Worm (Caenorhabditis elegans) whole organism, L4 larva: Measurements from ENCODE around the gene Y71H2AM.1.
A peak's percentile ranks its signal among the peaks of the same experiment; 100 is the strongest.

Experiments used
- F10B5.3 ChIP-seq: sonication (generic microtip); optimal IDR thresholded peaks from 2 replicates; lab custom pipeline; 2016; ENCODE audit warnings: mild to moderate bottlenecking, missing genetic modification characterization, missing compliant biosample characterization
- F44E2.7 ChIP-seq: fragments of 200-800 bp; sonication (Bioruptor generic); IDR thresholded peaks from 2 replicates; pipeline ENCODE4 v2.1.2; 2022; ENCODE audit warnings: missing genetic modification characterization, missing compliant biosample characterization
- F49E8.2 ChIP-seq: sonication (generic microtip); optimal IDR thresholded peaks from 2 replicates; lab custom pipeline; 2016; ENCODE audit warnings: missing compliant biosample characterization, mild to moderate bottlenecking, missing genetic modification characterization, borderline replicate concordance
- Y48G9A.11 ChIP-seq: fragments of 200-800 bp; sonication (Bioruptor generic); IDR thresholded peaks from 2 replicates; pipeline ENCODE4 v1.3.6; 2022; ENCODE audit warnings: missing genetic modification reagents, missing genetic modification characterization, missing compliant biosample characterization
- Y5F2A.4 ChIP-seq: fragments of 200-800 bp; sonication (Bioruptor generic); optimal IDR thresholded peaks from 2 replicates; lab custom pipeline; 2018; ENCODE audit warnings: mild to moderate bottlenecking, missing genetic modification characterization, missing compliant biosample characterization
- Y75B8A.6 ChIP-seq: fragments of 200-800 bp; sonication (Bioruptor generic); IDR thresholded peaks from 2 replicates; pipeline ENCODE4 v1.3.6; 2022; ENCODE audit warnings: missing genetic modification reagents, missing genetic modification characterization, missing compliant biosample characterization
- aha-1 ChIP-seq: fragments of 150-350 bp; peaks from one replicate; lab custom pipeline; 2014; ENCODE audit warnings: missing biosample characterization, missing genetic modification characterization
- ama-1 ChIP-seq: fragments of 150-350 bp; optimal IDR thresholded peaks from 2 replicates; lab custom pipeline; 2014; ENCODE audit warnings: inconsistent platforms, mixed read lengths
- attf-4 ChIP-seq: sonication (generic microtip); optimal IDR thresholded peaks from 3 replicates; lab custom pipeline; 2017; ENCODE audit warnings: missing biosample characterization, missing genetic modification characterization
- ceh-20 ChIP-seq: fragments of 200-800 bp; sonication (Bioruptor generic); IDR thresholded peaks from 2 replicates; pipeline ENCODE4 v1.3.6; 2022; ENCODE audit warnings: missing genetic modification reagents, missing genetic modification characterization, missing compliant biosample characterization
- ceh-28 ChIP-seq: fragments of 150-350 bp; optimal IDR thresholded peaks from 2 replicates; lab custom pipeline; 2014; ENCODE audit warnings: missing biosample characterization, missing genetic modification reagents, missing genetic modification characterization
- ceh-32 ChIP-seq: sonication (generic microtip); optimal IDR thresholded peaks from 2 replicates; lab custom pipeline; 2016; ENCODE audit warnings: mild to moderate bottlenecking, missing genetic modification characterization, missing compliant biosample characterization; ENCODE audit not compliant: poor library complexity
- daf-16 ChIP-seq, 3 experiments: sonication (generic microtip); optimal IDR thresholded peaks; 2 replicates each; lab custom pipeline; 2016 to 2017; ENCODE audit warnings: missing genetic modification characterization in 3 of 3, missing genetic modification reagents in 3 of 3, mild to moderate bottlenecking in 2 of 3, missing compliant biosample characterization in 2 of 3, missing biosample characterization in 1 of 3, moderate library complexity in 1 of 3
- daf-8 ChIP-seq: fragments of 200-800 bp; sonication (Bioruptor generic); IDR thresholded peaks from 2 replicates; pipeline ENCODE4 v1.3.6; 2022; ENCODE audit warnings: missing genetic modification characterization, missing compliant biosample characterization
- dmd-8 ChIP-seq: fragments of 200-800 bp; sonication (Bioruptor generic); IDR thresholded peaks from 2 replicates; pipeline ENCODE4 v1.3.6; 2022; ENCODE audit warnings: missing genetic modification characterization, missing compliant biosample characterization
- dmd-9 ChIP-seq: fragments of 200-800 bp; sonication (Bioruptor generic); IDR thresholded peaks from 2 replicates; pipeline ENCODE4 v1.3.6; 2022; ENCODE audit warnings: missing genetic modification reagents, missing genetic modification characterization, missing compliant biosample characterization
- dpl-1 ChIP-seq: fragments of 150-350 bp; optimal IDR thresholded peaks from 2 replicates; lab custom pipeline; 2014; ENCODE audit warnings: missing biosample characterization, missing genetic modification reagents, missing genetic modification characterization
- duxl-1 ChIP-seq: sonication (generic microtip); optimal IDR thresholded peaks from 2 replicates; lab custom pipeline; 2016; ENCODE audit warnings: mild to moderate bottlenecking, missing genetic modification characterization, moderate library complexity, missing compliant biosample characterization; ENCODE audit not compliant: poor library complexity
- dve-1 ChIP-seq: sonication (generic microtip); optimal IDR thresholded peaks from 2 replicates; lab custom pipeline; 2017; ENCODE audit warnings: antibody characterized with exemption, mild to moderate bottlenecking, missing genetic modification characterization, missing compliant biosample characterization; ENCODE audit not compliant: insufficient read depth
- egl-27 ChIP-seq: sonication (generic microtip); optimal IDR thresholded peaks from 3 replicates; lab custom pipeline; 2017; ENCODE audit warnings: missing biosample characterization, missing genetic modification reagents, missing genetic modification characterization
- fkh-10 ChIP-seq: fragments of 150-350 bp; optimal IDR thresholded peaks from 2 replicates; lab custom pipeline; 2014; ENCODE audit warnings: missing biosample characterization, missing genetic modification reagents, missing genetic modification characterization
- gei-8 ChIP-seq: fragments of 200-800 bp; sonication (Bioruptor generic); optimal IDR thresholded peaks from 2 replicates; lab custom pipeline; 2018; ENCODE audit warnings: mild to moderate bottlenecking, missing genetic modification characterization, missing compliant biosample characterization
- hlh-30 ChIP-seq: sonication (generic microtip); optimal IDR thresholded peaks from 2 replicates; lab custom pipeline; 2017; ENCODE audit warnings: antibody characterized with exemption, mild to moderate bottlenecking, missing genetic modification characterization, missing compliant biosample characterization; ENCODE audit not compliant: insufficient read depth
- hmg-1.1 ChIP-seq: fragments of 200-800 bp; sonication (Bioruptor generic); IDR thresholded peaks from 2 replicates; pipeline ENCODE4 v1.3.6; 2022; ENCODE audit warnings: missing genetic modification reagents, missing genetic modification characterization, missing compliant biosample characterization
- lin-13 ChIP-seq: fragments of 150-350 bp; optimal IDR thresholded peaks from 2 replicates; lab custom pipeline; 2014; ENCODE audit warnings: missing biosample characterization, missing genetic modification reagents, missing genetic modification characterization
- lin-39 ChIP-seq: fragments of 150-350 bp; optimal IDR thresholded peaks from 2 replicates; lab custom pipeline; 2014; ENCODE audit warnings: missing biosample characterization, missing genetic modification reagents, missing genetic modification characterization
- lsy-2 ChIP-seq, 2 experiments: fragments of 150-350 bp in 1 of 2; sonication (generic microtip) in 1 of 2; optimal IDR thresholded peaks; 2 replicates each; lab custom pipeline; 2014 to 2017; ENCODE audit warnings: missing biosample characterization in 2 of 2, missing genetic modification characterization in 2 of 2
- madf-9 ChIP-seq: fragments of 200-800 bp; sonication (Bioruptor generic); conservative IDR thresholded peaks from 2 replicates; pipeline ENCODE4 v1.3.6; 2022; ENCODE audit warnings: missing genetic modification reagents, missing genetic modification characterization, missing compliant biosample characterization
- mdl-1 ChIP-seq, 2 experiments: fragments of 150-350 bp in 1 of 2; sonication (generic microtip) in 1 of 2; optimal IDR thresholded peaks; 2 replicates each; lab custom pipeline; 2014 to 2017; ENCODE audit warnings: missing biosample characterization in 2 of 2, missing genetic modification characterization in 2 of 2
- mxl-2 ChIP-seq: fragments of 200-800 bp; sonication (Bioruptor generic); conservative IDR thresholded peaks from 2 replicates; pipeline ENCODE4 v1.3.6; 2022; ENCODE audit warnings: missing genetic modification reagents, missing genetic modification characterization, missing compliant biosample characterization
- nhr-102 ChIP-seq: sonication (generic microtip); optimal IDR thresholded peaks from 2 replicates; lab custom pipeline; 2016; ENCODE audit warnings: mild to moderate bottlenecking, missing genetic modification characterization, moderate library complexity, missing compliant biosample characterization
- nhr-11 ChIP-seq: fragments of 150-350 bp; optimal IDR thresholded peaks from 2 replicates; lab custom pipeline; 2014; ENCODE audit warnings: missing biosample characterization, missing genetic modification characterization
- nhr-237 ChIP-seq: sonication (generic microtip); optimal IDR thresholded peaks from 2 replicates; lab custom pipeline; 2017; ENCODE audit warnings: missing biosample characterization, missing genetic modification characterization
- nhr-48 ChIP-seq: sonication (generic microtip); optimal IDR thresholded peaks from 2 replicates; lab custom pipeline; 2016; ENCODE audit warnings: mild to moderate bottlenecking, missing genetic modification characterization, missing compliant biosample characterization
- nhr-6 ChIP-seq: fragments of 150-350 bp; optimal IDR thresholded peaks from 2 replicates; lab custom pipeline; 2014; ENCODE audit warnings: missing biosample characterization, missing genetic modification characterization
- nhr-76 ChIP-seq: fragments of 150-350 bp; optimal IDR thresholded peaks from 2 replicates; lab custom pipeline; 2014; ENCODE audit warnings: missing biosample characterization, missing genetic modification characterization
- pha-4 ChIP-seq, 2 experiments: fragments of 150-350 bp in 1 of 2; fragments of 200-800 bp in 1 of 2; sonication (Bioruptor generic) in 1 of 2; IDR thresholded peaks in 1 of 2; optimal IDR thresholded peaks in 1 of 2; 2 replicates each; pipeline versions ENCODE4 v1.3.6 to Lab custom; 2014 to 2022; ENCODE audit warnings: missing genetic modification characterization in 2 of 2, missing genetic modification reagents in 2 of 2, missing biosample characterization in 1 of 2, missing compliant biosample characterization in 1 of 2
- pqm-1 ChIP-seq: sonication (generic microtip); optimal IDR thresholded peaks from 2 replicates; lab custom pipeline; 2017; ENCODE audit warnings: missing biosample characterization, missing genetic modification characterization
- saeg-2 ChIP-seq: fragments of 200-800 bp; sonication (Bioruptor generic); IDR thresholded peaks from 2 replicates; pipeline ENCODE4 v1.3.6; 2022; ENCODE audit warnings: missing genetic modification reagents, missing genetic modification characterization, missing compliant biosample characterization
- spr-1 ChIP-seq: sonication (generic microtip); optimal IDR thresholded peaks from 2 replicates; lab custom pipeline; 2016; ENCODE audit warnings: mild to moderate bottlenecking, missing genetic modification characterization, missing compliant biosample characterization
- unc-130 ChIP-seq: sonication (generic microtip); optimal IDR thresholded peaks from 2 replicates; lab custom pipeline; 2016; ENCODE audit warnings: missing genetic modification reagents, missing genetic modification characterization, missing compliant biosample characterization
- vab-7 ChIP-seq: fragments of 200-800 bp; sonication (Bioruptor generic); IDR thresholded peaks from 2 replicates; pipeline ENCODE4 v1.3.6; 2022; ENCODE audit warnings: missing genetic modification reagents, missing genetic modification characterization, missing compliant biosample characterization
- zfp-2 ChIP-seq: sonication (generic microtip); optimal IDR thresholded peaks from 2 replicates; lab custom pipeline; 2016; ENCODE audit warnings: mild to moderate bottlenecking, missing genetic modification characterization, missing compliant biosample characterization
- zip-11 ChIP-seq: fragments of 200-800 bp; sonication (Bioruptor generic); IDR thresholded peaks from 2 replicates; pipeline ENCODE4 v1.3.6; 2022; ENCODE audit warnings: missing genetic modification characterization, missing compliant biosample characterization
- ztf-7 ChIP-seq: fragments of 150-350 bp; optimal IDR thresholded peaks from 2 replicates; lab custom pipeline; 2014; ENCODE audit warnings: missing biosample characterization, missing genetic modification characterization

Y71H2AM.1 gene

ce11 chrIII:2780793-2781192, 46.1 kb upstream of the Y71H2AM.1 start, which contains the start of gene Y71H2AM.6 (continued):
- TF ChIP-seq pha-4 (GFP tag; IDR thresholded peaks at IDR 0.05; lab: Robert Waterston, UW) (no peak), pha-4 (tag; optimal IDR thresholded peaks at IDR 0.05; lab: Kevin White, UChicago) (peak; percentile 79), dpl-1 (GFP tag; lab: Kevin White, UChicago) (peak; percentile 76), lsy-2 (tag; optimal IDR thresholded peaks at IDR 0.05; lab: Kevin White, UChicago) (peak; percentile 90 to 99), duxl-1 (tag; lab: Kevin White, UChicago) (no peak), nhr-11 (no peak), hlh-30 (tag; lab: Kevin White, UChicago) (no peak), unc-130 (no peak), nhr-76 (tag; lab: Kevin White, UChicago) (no peak), pqm-1 (tag; lab: Kevin White, UChicago) (no peak), daf-8 (GFP tag; lab: Robert Waterston, UW) (no peak), nhr-48 (tag; lab: Kevin White, UChicago) (no peak), zfp-2 (tag; lab: Kevin White, UChicago) (no peak), mxl-2 (GFP tag; lab: Robert Waterston, UW) (no peak), saeg-2 (GFP tag; lab: Robert Waterston, UW) (no peak), nhr-237 (no peak), ceh-28 (tag; lab: Kevin White, UChicago) (no peak), ceh-32 (no peak), F44E2.7 (GFP tag; lab: Robert Waterston, UW) (no peak), lin-39 (tag; lab: Kevin White, UChicago) (no peak), daf-16 (GFP tag; optimal IDR thresholded peaks at IDR 0.05; lab: Kevin White, UChicago) (no peak), daf-16 (tag; optimal IDR thresholded peaks at IDR 0.05; lab: Kevin White, UChicago) (peak; percentile 13), Y75B8A.6 (no peak), gei-8 (GFP tag; lab: Kevin White, UChicago) (no peak), mdl-1 (tag; optimal IDR thresholded peaks at IDR 0.05; lab: Kevin White, UChicago) (no peak), hmg-1.1 (GFP tag; lab: Robert Waterston, UW) (0 out of 2 replicates have a peak, but pooled peaks have one; percentile 27)

DNA sequence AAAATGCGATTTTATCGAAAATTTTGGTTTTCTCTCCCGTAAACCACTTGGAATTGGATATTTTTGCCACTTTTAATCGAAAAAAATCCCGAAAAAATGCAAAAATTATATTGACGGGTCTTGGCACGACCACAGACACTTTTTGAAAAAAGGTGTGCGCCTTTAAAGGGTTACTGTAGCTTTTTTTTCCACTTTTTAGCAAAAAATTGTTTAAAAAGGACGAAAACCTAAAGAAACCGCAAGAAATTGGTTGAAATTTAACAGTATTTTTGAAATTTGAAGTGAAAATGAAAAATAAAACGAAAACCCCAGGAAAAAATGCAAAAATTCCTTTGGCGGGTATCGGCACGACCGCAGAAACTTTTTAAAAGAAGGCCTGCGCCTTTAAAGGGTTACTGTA, 45.0 kb upstream of the Y71H2AM.1 start:
- TF ChIP-seq ztf-7 (tag; lab: Kevin White, UChicago) (no peak), fkh-10 (GFP tag; lab: Kevin White, UChicago) (no peak), Y48G9A.11 (GFP tag; lab: Robert Waterston, UW) (0 out of 2 replicates have a peak, but pooled peaks have one; percentile 19), aha-1 (tag; lab: Kevin White, UChicago) (peak; percentile 43)
- TF ChIP-seq, all 104 proteins: peak for 2

ce11 chrIII:2785840-2786239, 41.0 kb upstream of the Y71H2AM.1 start, which contains the start of gene Y71H2AM.20:
TSS of gene Y71H2AM.20 (minus strand) at chrIII:2785948.
- no peak for TF ChIP-seq zip-11 (GFP tag; lab: Robert Waterston, UW)
- peak; percentile 93 for TF ChIP-seq hlh-30 (tag; lab: Kevin White, UChicago)
- peak; percentile 88 for TF ChIP-seq vab-7 (GFP tag; lab: Robert Waterston, UW)
- TF ChIP-seq ama-1, result peak; percentile 81
- no peak for TF ChIP-seq egl-27
- peak; percentile 66; the same call in 1 of the 2 replicates for TF ChIP-seq dmd-9
- peak; percentile 91 for TF ChIP-seq spr-1 (tag; lab: Kevin White, UChicago)
- TF ChIP-seq dmd-8 (GFP tag; lab: Robert Waterston, UW), result no peak
- peak; percentile 76 for TF ChIP-seq F49E8.2 (tag; lab: Kevin White, UChicago)
- TF ChIP-seq mxl-2 (GFP tag; lab: Robert Waterston, UW), result no peak
- peak; percentile 80 for TF ChIP-seq ceh-20 (GFP tag; lab: Robert Waterston, UW)
- no peak for TF ChIP-seq Y5F2A.4 (GFP tag; lab: Kevin White, UChicago)
- no peak for TF ChIP-seq F10B5.3
- TF ChIP-seq daf-16 (GFP tag; optimal IDR thresholded peaks at IDR 0.05; lab: Kevin White, UChicago), result peak in 1 of 2 experiments; percentile 75
- peak; percentile 76 for TF ChIP-seq daf-16 (tag; optimal IDR thresholded peaks at IDR 0.05; lab: Kevin White, UChicago)
- TF ChIP-seq daf-8 (GFP tag; lab: Robert Waterston, UW), result no peak
- TF ChIP-seq nhr-102 (tag; lab: Kevin White, UChicago), result peak; percentile 50
- peak; percentile 98 for TF ChIP-seq lin-13 (GFP tag; lab: Kevin White, UChicago)
- no peak for TF ChIP-seq gei-8 (GFP tag; lab: Kevin White, UChicago)
- TF ChIP-seq saeg-2 (GFP tag; lab: Robert Waterston, UW), result 0 out of 2 replicates have a peak, but pooled peaks have one; percentile 49
- peak; percentile 66 for TF ChIP-seq ceh-28 (tag; lab: Kevin White, UChicago)
- TF ChIP-seq attf-4 (tag; lab: Kevin White, UChicago), result no peak
- peak; percentile 77; the same call in 1 of the 2 replicates for TF ChIP-seq pha-4 (GFP tag; IDR thresholded peaks at IDR 0.05; lab: Robert Waterston, UW)
- TF ChIP-seq pha-4 (tag; optimal IDR thresholded peaks at IDR 0.05; lab: Kevin White, UChicago), result peak; percentile 98
- TF ChIP-seq dve-1, result peak; percentile 99
- TF ChIP-seq hmg-1.1 (GFP tag; lab: Robert Waterston, UW), result peak; percentile 94
- peak; percentile 81 for TF ChIP-seq madf-9 (GFP tag; lab: Robert Waterston, UW)
- peak; percentile 95 to 98 for TF ChIP-seq lsy-2 (tag; optimal IDR thresholded peaks at IDR 0.05; lab: Kevin White, UChicago)
- TF ChIP-seq nhr-6, result peak; percentile 98
